Fruit fly (Drosophila melanogaster) whole organism, embryonic: ENCODE results near the gene CG5498.

ENCODE experiments used
- B-H1 ChIP-seq: fragments of 200-800 bp; sonication (Bioruptor generic); IDR thresholded peaks from 3 replicates; pipeline ENCODE4 v1.3.6; 2022; ENCODE audit warnings: missing biosample characterization, missing genetic modification characterization
- Bteb2 ChIP-seq: fragments of 200-800 bp; sonication (Bioruptor generic); optimal IDR thresholded peaks from 2 replicates; lab custom pipeline; 2016; ENCODE audit warnings: missing biosample characterization, missing genetic modification characterization
- CG11695 ChIP-seq: fragments of 200-800 bp; sonication (Bioruptor generic); IDR thresholded peaks from 3 replicates; pipeline ENCODE4 v1.3.6; 2022; ENCODE audit warnings: missing biosample characterization, missing genetic modification characterization
- CG11723 ChIP-seq: fragments of 200-800 bp; sonication (Bioruptor generic); optimal IDR thresholded peaks from 2 replicates; lab custom pipeline; 2017; ENCODE audit warnings: missing biosample characterization, mild to moderate bottlenecking, missing genetic modification characterization
- CG12391 ChIP-seq: fragments of 200-800 bp; sonication (Bioruptor generic); optimal IDR thresholded peaks from 3 replicates; lab custom pipeline; 2018; ENCODE audit warnings: missing biosample characterization, mild to moderate bottlenecking, missing genetic modification characterization, moderate library complexity
- CG13287 ChIP-seq: fragments of 200-800 bp; sonication (Bioruptor generic); IDR thresholded peaks from 2 replicates; pipeline ENCODE4 v1.3.6; 2022; ENCODE audit warnings: missing biosample characterization, missing genetic modification characterization; ENCODE audit not compliant: partially characterized antibody
- CG13775 ChIP-seq: fragments of 200-800 bp; sonication (Bioruptor generic); optimal IDR thresholded peaks from 3 replicates; lab custom pipeline; 2017; ENCODE audit warnings: missing biosample characterization, mild to moderate bottlenecking, missing genetic modification characterization
- CG14710 ChIP-seq: fragments of 200-800 bp; sonication (Bioruptor generic); optimal IDR thresholded peaks from 3 replicates; lab custom pipeline; 2019; ENCODE audit warnings: missing biosample characterization, mild to moderate bottlenecking, missing genetic modification characterization, moderate library complexity
- CG1602 ChIP-seq: fragments of 200-800 bp; sonication (Bioruptor generic); optimal IDR thresholded peaks from 3 replicates; lab custom pipeline; 2016; ENCODE audit warnings: missing biosample characterization, missing genetic modification characterization
- CG17328 ChIP-seq: fragments of 200-800 bp; sonication (Bioruptor generic); IDR thresholded peaks from 2 replicates; pipeline ENCODE4 v1.3.6; 2022; ENCODE audit warnings: missing biosample characterization, missing genetic modification characterization
- CG2202 ChIP-seq: fragments of 200-800 bp; sonication (Bioruptor generic); optimal IDR thresholded peaks from 2 replicates; lab custom pipeline; 2018; ENCODE audit warnings: missing biosample characterization, mild to moderate bottlenecking, missing genetic modification characterization
- CG3281 ChIP-seq: fragments of 200-800 bp; sonication (Bioruptor generic); optimal IDR thresholded peaks from 3 replicates; lab custom pipeline; 2017; ENCODE audit warnings: missing biosample characterization, mild to moderate bottlenecking, missing genetic modification characterization
- CG34376 ChIP-seq: fragments of 200-800 bp; sonication (Bioruptor generic); optimal IDR thresholded peaks from 2 replicates; lab custom pipeline; 2018; ENCODE audit warnings: missing biosample characterization, mild to moderate bottlenecking, missing genetic modification characterization
- CG4328 ChIP-seq: fragments of 200-800 bp; sonication (Bioruptor generic); optimal IDR thresholded peaks from 3 replicates; lab custom pipeline; 2017; ENCODE audit warnings: missing biosample characterization, missing genetic modification reagents, missing genetic modification characterization
- CG4820 ChIP-seq: fragments of 200-800 bp; sonication (Bioruptor generic); optimal IDR thresholded peaks from 3 replicates; lab custom pipeline; 2016; ENCODE audit warnings: missing biosample characterization, missing genetic modification characterization
- CG6254 ChIP-seq: fragments of 200-800 bp; sonication (Bioruptor generic); optimal IDR thresholded peaks from 3 replicates; lab custom pipeline; 2017; ENCODE audit warnings: mild to moderate bottlenecking, missing biosample characterization, missing genetic modification reagents, missing genetic modification characterization
- CG7786 ChIP-seq: fragments of 200-800 bp; sonication (Bioruptor generic); optimal IDR thresholded peaks from 2 replicates; lab custom pipeline; 2016; ENCODE audit warnings: missing biosample characterization, missing genetic modification characterization
- CG7963 ChIP-seq: fragments of 200-800 bp; sonication (Bioruptor generic); IDR thresholded peaks from 3 replicates; pipeline ENCODE4 v1.3.6; 2022; ENCODE audit warnings: missing biosample characterization, missing genetic modification characterization; ENCODE audit not compliant: partially characterized antibody
- CG8089 ChIP-seq: fragments of 200-800 bp; sonication (Bioruptor generic); optimal IDR thresholded peaks from 3 replicates; lab custom pipeline; 2016; ENCODE audit warnings: missing biosample characterization, missing genetic modification characterization
- CG8388 ChIP-seq: fragments of 200-800 bp; sonication (Bioruptor generic); optimal IDR thresholded peaks from 2 replicates; lab custom pipeline; 2019; ENCODE audit warnings: missing biosample characterization, mild to moderate bottlenecking, missing genetic modification characterization, moderate library complexity
- CG9817 ChIP-seq: fragments of 200-800 bp; sonication (Bioruptor generic); optimal IDR thresholded peaks from 2 replicates; lab custom pipeline; 2018; ENCODE audit warnings: missing biosample characterization, mild to moderate bottlenecking, missing genetic modification characterization, moderate library complexity
- Dbx ChIP-seq: fragments of 200-800 bp; sonication (Bioruptor generic); IDR thresholded peaks from 3 replicates; pipeline ENCODE4 v1.3.6; 2022; ENCODE audit warnings: missing biosample characterization, missing genetic modification characterization
- Ets65A ChIP-seq: fragments of 200-800 bp; sonication (Bioruptor generic); peaks from one replicate; lab custom pipeline; 2016; ENCODE audit warnings: missing biosample characterization, missing genetic modification characterization
- Lpt ChIP-seq: fragments of >200 bp; optimal IDR thresholded peaks from 2 replicates; lab custom pipeline; 2018; ENCODE audit warnings: missing biosample characterization, missing genetic modification characterization
- MBD-R2 ChIP-seq: fragments of 200-800 bp; sonication (Bioruptor generic); IDR thresholded peaks from 2 replicates; pipeline ENCODE4 v1.3.6; 2022; ENCODE audit warnings: missing biosample characterization, missing genetic modification characterization
- Meics ChIP-seq: fragments of 200-800 bp; sonication (Bioruptor generic); optimal IDR thresholded peaks from 2 replicates; lab custom pipeline; 2017; ENCODE audit warnings: missing biosample characterization, mild to moderate bottlenecking, missing genetic modification characterization
- NK7.1 ChIP-seq: fragments of 200-800 bp; sonication (Bioruptor generic); optimal IDR thresholded peaks from 3 replicates; lab custom pipeline; 2016; ENCODE audit warnings: missing biosample characterization, missing genetic modification characterization
- Oaz ChIP-seq: fragments of 200-800 bp; sonication (Bioruptor generic); IDR thresholded peaks from 2 replicates; pipeline ENCODE4 v1.3.6; 2022; ENCODE audit warnings: missing biosample characterization, missing genetic modification characterization
- Stat92E ChIP-seq, 3 experiments: fragments of >200 bp in 2 of 3; fragments of 200-800 bp in 1 of 3; sonication (Bioruptor generic) in 1 of 3; optimal IDR thresholded peaks; 2 replicates each; lab custom pipeline; 2017 to 2019; ENCODE audit warnings: missing biosample characterization in 3 of 3, missing genetic modification characterization in 3 of 3, mild to moderate bottlenecking in 1 of 3, moderate library complexity in 1 of 3
- da ChIP-seq: fragments of 200-800 bp; sonication (Bioruptor generic); optimal IDR thresholded peaks from 2 replicates; lab custom pipeline; 2016; ENCODE audit warnings: missing biosample characterization, missing genetic modification characterization
- dm ChIP-seq: fragments of 200-800 bp; sonication (Bioruptor generic); optimal IDR thresholded peaks from 3 replicates; lab custom pipeline; 2016; ENCODE audit warnings: missing biosample characterization, missing genetic modification characterization
- dysf ChIP-seq: fragments of 200-800 bp; sonication (Bioruptor generic); IDR thresholded peaks from 3 replicates; pipeline ENCODE4 v1.3.6; 2022; ENCODE audit warnings: missing biosample characterization, missing genetic modification characterization
- ems ChIP-seq: fragments of 200-800 bp; sonication (Bioruptor generic); optimal IDR thresholded peaks from 3 replicates; lab custom pipeline; 2016; ENCODE audit warnings: missing biosample characterization, missing genetic modification characterization
- en ChIP-seq: fragments of 200-800 bp; sonication (Bioruptor generic); optimal IDR thresholded peaks from 2 replicates; lab custom pipeline; 2016; ENCODE audit warnings: missing biosample characterization, missing genetic modification characterization
- fd102C ChIP-seq: fragments of 200-800 bp; sonication (Bioruptor generic); optimal IDR thresholded peaks from 2 replicates; lab custom pipeline; 2018; ENCODE audit warnings: missing biosample characterization, mild to moderate bottlenecking, missing genetic modification characterization, moderate library complexity
- gfzf ChIP-seq: fragments of 200-800 bp; sonication (Bioruptor generic); optimal IDR thresholded peaks from 2 replicates; lab custom pipeline; 2016; ENCODE audit warnings: missing biosample characterization, mild to moderate bottlenecking, missing genetic modification characterization, moderate library complexity
- gt ChIP-seq: fragments of 200-800 bp; sonication (Bioruptor generic); IDR thresholded peaks from 2 replicates; pipeline ENCODE4 v1.3.6; 2022; ENCODE audit warnings: missing biosample characterization, missing genetic modification characterization
- h ChIP-seq: fragments of >200 bp; optimal IDR thresholded peaks from 2 replicates; lab custom pipeline; 2017
- hb ChIP-seq: fragments of 200-800 bp; sonication (Bioruptor generic); IDR thresholded peaks from 3 replicates; pipeline ENCODE4 v1.3.6; 2022; ENCODE audit warnings: missing biosample characterization, missing genetic modification characterization; ENCODE audit not compliant: partially characterized antibody
- her ChIP-seq: fragments of 200-800 bp; sonication (Bioruptor generic); optimal IDR thresholded peaks from 2 replicates; lab custom pipeline; 2016; ENCODE audit warnings: missing biosample characterization, missing genetic modification characterization
- jing ChIP-seq: fragments of 200-800 bp; sonication (Bioruptor generic); optimal IDR thresholded peaks from 2 replicates; lab custom pipeline; 2018; ENCODE audit warnings: missing biosample characterization, mild to moderate bottlenecking, missing genetic modification characterization
- ken ChIP-seq: fragments of 200-800 bp; sonication (Bioruptor generic); IDR thresholded peaks from 3 replicates; pipeline ENCODE4 v1.3.6; 2022; ENCODE audit warnings: missing biosample characterization, missing genetic modification characterization
- kni ChIP-seq: fragments of 200-800 bp; sonication (Bioruptor generic); optimal IDR thresholded peaks from 3 replicates; lab custom pipeline; 2017; ENCODE audit warnings: mild to moderate bottlenecking, missing biosample characterization, missing genetic modification reagents, missing genetic modification characterization
- lilli ChIP-seq: fragments of 200-800 bp; sonication (Bioruptor generic); optimal IDR thresholded peaks from 3 replicates; lab custom pipeline; 2016; ENCODE audit warnings: missing biosample characterization, missing genetic modification characterization
- luna ChIP-seq: fragments of 200-800 bp; sonication (Bioruptor generic); optimal IDR thresholded peaks from 2 replicates; lab custom pipeline; 2016; ENCODE audit warnings: missing biosample characterization, missing genetic modification characterization
- nmo ChIP-seq: fragments of 200-800 bp; sonication (Bioruptor generic); optimal IDR thresholded peaks from 2 replicates; lab custom pipeline; 2018; ENCODE audit warnings: missing biosample characterization, mild to moderate bottlenecking, missing genetic modification characterization, moderate library complexity
- pum ChIP-seq: fragments of 200-800 bp; sonication (Bioruptor generic); optimal IDR thresholded peaks from 2 replicates; lab custom pipeline; 2016; ENCODE audit warnings: missing biosample characterization, missing genetic modification characterization
- pzg ChIP-seq: fragments of 200-800 bp; sonication (Bioruptor generic); optimal IDR thresholded peaks from 3 replicates; lab custom pipeline; 2018; ENCODE audit warnings: missing biosample characterization, mild to moderate bottlenecking, missing genetic modification characterization, moderate library complexity
- schlank ChIP-seq: fragments of 200-800 bp; sonication (Bioruptor generic); optimal IDR thresholded peaks from 2 replicates; lab custom pipeline; 2018; ENCODE audit warnings: missing biosample characterization, mild to moderate bottlenecking, missing genetic modification characterization
- slbo ChIP-seq: fragments of 200-800 bp; sonication (Bioruptor generic); IDR thresholded peaks from 2 replicates; pipeline ENCODE4 v1.3.6; 2022; ENCODE audit warnings: missing biosample characterization, missing genetic modification characterization
- slp2 ChIP-seq: fragments of 200-800 bp; sonication (Bioruptor generic); optimal IDR thresholded peaks from 2 replicates; lab custom pipeline; 2016; ENCODE audit warnings: missing biosample characterization, missing genetic modification characterization
- vnd ChIP-seq: fragments of 200-800 bp; sonication (Bioruptor generic); IDR thresholded peaks from 3 replicates; pipeline ENCODE4 v1.3.6; 2022; ENCODE audit warnings: missing biosample characterization, missing genetic modification characterization; ENCODE audit not compliant: partially characterized antibody

CG5498 gene

DNA sequence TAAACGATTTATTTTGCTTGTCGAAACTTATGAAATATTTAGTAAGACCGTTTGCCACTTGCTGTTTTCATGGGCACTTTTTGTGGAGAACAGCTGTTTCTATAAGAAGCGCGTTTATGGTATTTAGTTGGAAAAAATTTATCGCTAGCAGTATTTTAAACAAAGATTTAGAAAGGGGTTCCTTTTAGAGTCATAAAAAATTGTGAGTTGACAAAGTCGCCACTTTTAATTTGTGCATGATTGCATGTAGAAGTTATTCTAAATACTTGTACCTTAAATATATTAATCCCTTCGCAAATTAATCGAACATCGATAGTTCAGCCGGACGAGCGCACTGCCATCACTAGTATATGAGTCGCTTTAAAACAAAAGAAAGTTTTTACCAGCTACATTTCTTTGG, 48.4 kb upstream of the CG5498 start, which contains the start of the genes Las and Psn (continued):
- TF ChIP-seq CG11723 (no peak), fd102C (GFP tag; lab: Kevin White, UChicago) (no peak), Dbx (GFP tag; lab: Robert Waterston, UW) (no peak), CG17328 (no peak), CG14710 (peak; percentile 70), jing (no peak), dysf (GFP tag; lab: Robert Waterston, UW) (no peak), CG9817 (no peak), Ets65A (peak; percentile 64), CG4820 (no peak), CG4328 (GFP tag; lab: Kevin White, UChicago) (no peak), CG2202 (tag; lab: Kevin White, UChicago) (no peak), CG3281 (GFP tag; lab: Kevin White, UChicago) (no peak), nmo (GFP tag; lab: Kevin White, UChicago) (peak; percentile 48), da (no peak), hb (GFP tag; lab: Robert Waterston, UW) (no peak), dm (GFP tag; lab: Kevin White, UChicago) (no peak), Lpt (GFP tag; lab: Kevin White, UChicago) (no peak), vnd (GFP tag; lab: Robert Waterston, UW) (peak; percentile 55; the same call in 1 of the 3 replicates), pum (GFP tag; lab: Kevin White, UChicago) (no peak), CG13287 (GFP tag; lab: Robert Waterston, UW) (peak; percentile 82), NK7.1 (no peak), ems (GFP tag; lab: Kevin White, UChicago) (no peak), CG1602 (GFP tag; lab: Kevin White, UChicago) (no peak), CG8089 (no peak), ken (no peak), gfzf (GFP tag; lab: Kevin White, UChicago) (peak; percentile 84), Meics (GFP tag; lab: Kevin White, UChicago) (no peak), kni (GFP tag; lab: Kevin White, UChicago) (no peak), CG12391 (tag; lab: Kevin White, UChicago) (no peak), CG34376 (GFP tag; lab: Kevin White, UChicago) (peak; percentile 9), her (no peak), slp2 (no peak), CG6254 (GFP tag; lab: Kevin White, UChicago) (no peak), luna (GFP tag; lab: Kevin White, UChicago) (no peak), lilli (GFP tag; lab: Kevin White, UChicago) (peak; percentile 44), pzg (GFP tag; lab: Kevin White, UChicago) (peak; percentile 68), CG7786 (GFP tag; lab: Kevin White, UChicago) (no peak), B-H1 (no peak), CG13775 (GFP tag; lab: Kevin White, UChicago) (no peak), Stat92E (GFP tag; optimal IDR thresholded peaks at IDR 0.05; lab: Kevin White, UChicago) (no peak), gt (GFP tag; lab: Robert Waterston, UW) (no peak), CG7963 (no peak), en (no peak), slbo (no peak), MBD-R2 (GFP tag; lab: Robert Waterston, UW) (peak; percentile 60), Oaz (GFP tag; lab: Robert Waterston, UW) (no peak), CG11695 (GFP tag; lab: Robert Waterston, UW) (no peak), schlank (tag; lab: Kevin White, UChicago) (no peak), CG8388 (GFP tag; lab: Kevin White, UChicago) (no peak), Bteb2 (peak; percentile 34), h (no peak)
